Fruit fly (Drosophila melanogaster) whole organism, embryonic: Measurements from ENCODE around the gene Hsdl2.

Experiments used
- B-H1 ChIP-seq: fragments of 200-800 bp; sonication (Bioruptor generic); IDR thresholded peaks from 3 replicates; pipeline ENCODE4 v1.3.6; 2022; ENCODE audit warnings: missing biosample characterization, missing genetic modification characterization
- BEAF-32 ChIP-seq: fragments of 200-800 bp; sonication (Bioruptor generic); optimal IDR thresholded peaks from 3 replicates; lab custom pipeline; 2017; ENCODE audit warnings: missing biosample characterization, missing genetic modification characterization, mild to moderate bottlenecking, moderate library complexity, missing genetic modification reagents
- CG10274 ChIP-seq: fragments of 200-800 bp; sonication (Bioruptor generic); optimal IDR thresholded peaks from 3 replicates; lab custom pipeline; 2017; ENCODE audit warnings: missing biosample characterization, mild to moderate bottlenecking, missing genetic modification characterization
- CG11456 ChIP-seq: fragments of 200-800 bp; sonication (Bioruptor generic); IDR thresholded peaks from 3 replicates; pipeline ENCODE4 v1.3.6; 2022; ENCODE audit warnings: missing biosample characterization, missing genetic modification characterization
- CG11696 ChIP-seq: fragments of 200-800 bp; sonication (Bioruptor generic); IDR thresholded peaks from 2 replicates; pipeline ENCODE4 v1.3.6; 2022; ENCODE audit warnings: missing biosample characterization, missing genetic modification characterization
- CG13424 ChIP-seq: fragments of 200-800 bp; sonication (Bioruptor generic); optimal IDR thresholded peaks from 2 replicates; lab custom pipeline; 2019; ENCODE audit warnings: missing biosample characterization, mild to moderate bottlenecking, missing genetic modification characterization, moderate library complexity
- CG16779 ChIP-seq: fragments of 200-800 bp; sonication (Bioruptor generic); IDR thresholded peaks from 2 replicates; pipeline ENCODE4 v1.3.6; 2022; ENCODE audit warnings: missing biosample characterization, missing genetic modification characterization
- CG17186 ChIP-seq: fragments of 200-800 bp; sonication (Bioruptor generic); optimal IDR thresholded peaks from 3 replicates; lab custom pipeline; 2017; ENCODE audit warnings: missing biosample characterization, missing genetic modification reagents, missing genetic modification characterization
- CG17361 ChIP-seq: fragments of 200-800 bp; sonication (Bioruptor generic); IDR thresholded peaks from 3 replicates; pipeline ENCODE4 v1.3.6; 2022; ENCODE audit warnings: missing biosample characterization, missing genetic modification characterization
- CG17612 ChIP-seq: fragments of 200-800 bp; sonication (Bioruptor generic); IDR thresholded peaks from 2 replicates; pipeline ENCODE4 v1.3.6; 2022; ENCODE audit warnings: missing biosample characterization, missing genetic modification characterization
- CG17912 ChIP-seq: fragments of 200-800 bp; sonication (Bioruptor generic); optimal IDR thresholded peaks from 2 replicates; lab custom pipeline; 2018; ENCODE audit warnings: missing biosample characterization, mild to moderate bottlenecking, missing genetic modification characterization
- CG2116 ChIP-seq: fragments of 200-800 bp; sonication (Bioruptor generic); optimal IDR thresholded peaks from 3 replicates; lab custom pipeline; 2018; ENCODE audit warnings: missing biosample characterization, mild to moderate bottlenecking, missing genetic modification characterization
- CG2199 ChIP-seq: fragments of 200-800 bp; sonication (Bioruptor generic); IDR thresholded peaks from 3 replicates; pipeline ENCODE4 v1.3.6; 2022; ENCODE audit warnings: missing biosample characterization, missing genetic modification characterization
- CG3726 ChIP-seq: fragments of 200-800 bp; sonication (Bioruptor generic); IDR thresholded peaks from 3 replicates; pipeline ENCODE4, ENCODE4 v1.3.6; 2022; ENCODE audit warnings: missing biosample characterization, missing genetic modification characterization
- CG4360 ChIP-seq: fragments of 200-800 bp; sonication (Bioruptor generic); IDR thresholded peaks from 2 replicates; pipeline ENCODE4 v1.3.6; 2022; ENCODE audit warnings: missing biosample characterization, missing genetic modification characterization
- CG5180 ChIP-seq: fragments of 200-800 bp; sonication (Bioruptor generic); optimal IDR thresholded peaks from 3 replicates; lab custom pipeline; 2017; ENCODE audit warnings: missing biosample characterization, missing genetic modification characterization, mild to moderate bottlenecking, moderate library complexity, missing genetic modification reagents
- CG6175 ChIP-seq: fragments of 200-800 bp; sonication (Bioruptor generic); IDR thresholded peaks from 3 replicates; pipeline ENCODE4 v1.3.6; 2022; ENCODE audit warnings: missing biosample characterization, missing genetic modification characterization
- CG6654 ChIP-seq: fragments of 200-800 bp; sonication (Bioruptor generic); optimal IDR thresholded peaks from 2 replicates; lab custom pipeline; 2017; ENCODE audit warnings: missing biosample characterization, mild to moderate bottlenecking, missing genetic modification characterization
- CG6854 ChIP-seq: fragments of 200-800 bp; sonication (Bioruptor generic); optimal IDR thresholded peaks from 3 replicates; lab custom pipeline; 2017; ENCODE audit warnings: missing biosample characterization, mild to moderate bottlenecking, missing genetic modification characterization
- CG7987 ChIP-seq: fragments of 200-800 bp; sonication (Bioruptor generic); optimal IDR thresholded peaks from 2 replicates; lab custom pipeline; 2018; ENCODE audit warnings: missing biosample characterization, mild to moderate bottlenecking, missing genetic modification characterization, moderate library complexity
- CG9437 ChIP-seq: fragments of 200-800 bp; sonication (Bioruptor generic); optimal IDR thresholded peaks from 2 replicates; lab custom pipeline; 2018; ENCODE audit warnings: missing biosample characterization, mild to moderate bottlenecking, missing genetic modification characterization
- D19A ChIP-seq: fragments of 200-800 bp; optimal IDR thresholded peaks from 3 replicates; lab custom pipeline; 2019; ENCODE audit warnings: missing biosample characterization, mild to moderate bottlenecking, missing genetic modification characterization, moderate library complexity
- Dp ChIP-seq: fragments of 200-800 bp; sonication (Bioruptor generic); optimal IDR thresholded peaks from 2 replicates; lab custom pipeline; 2018; ENCODE audit warnings: missing biosample characterization, mild to moderate bottlenecking, missing genetic modification characterization, moderate library complexity
- Fer2 ChIP-seq: fragments of 200-800 bp; sonication (Bioruptor generic); optimal IDR thresholded peaks from 2 replicates; lab custom pipeline; 2018; ENCODE audit warnings: missing biosample characterization, mild to moderate bottlenecking, missing genetic modification characterization, moderate library complexity
- HLH3B ChIP-seq: fragments of 200-800 bp; sonication (Bioruptor generic); IDR thresholded peaks from 2 replicates; pipeline ENCODE4 v1.3.6; 2022; ENCODE audit warnings: missing biosample characterization, missing genetic modification characterization
- HLH4C ChIP-seq: fragments of 200-800 bp; sonication (Bioruptor generic); IDR thresholded peaks from 3 replicates; pipeline ENCODE4 v1.3.6; 2022; ENCODE audit warnings: missing biosample characterization, missing genetic modification characterization; ENCODE audit not compliant: partially characterized antibody
- Lhr ChIP-seq: fragments of 200-800 bp; sonication (Bioruptor generic); optimal IDR thresholded peaks from 3 replicates; lab custom pipeline; 2017; ENCODE audit warnings: mild to moderate bottlenecking, missing biosample characterization, missing genetic modification reagents, missing genetic modification characterization
- Mrtf ChIP-seq: fragments of 200-800 bp; sonication (Bioruptor generic); IDR thresholded peaks from 3 replicates; pipeline ENCODE4 v1.3.6; 2022; ENCODE audit warnings: missing biosample characterization, missing genetic modification characterization
- NC2β ChIP-seq: fragments of 200-800 bp; sonication (Bioruptor generic); optimal IDR thresholded peaks from 2 replicates; lab custom pipeline; 2016; ENCODE audit warnings: missing biosample characterization, missing genetic modification characterization
- Poxn ChIP-seq: fragments of 200-800 bp; sonication (Bioruptor generic); IDR thresholded peaks from 2 replicates; pipeline ENCODE4 v1.3.6; 2022; ENCODE audit warnings: missing biosample characterization, missing genetic modification characterization
- btn ChIP-seq: fragments of 200-800 bp; sonication (Bioruptor generic); optimal IDR thresholded peaks from 2 replicates; lab custom pipeline; 2016; ENCODE audit warnings: missing biosample characterization, missing genetic modification characterization
- cas ChIP-seq: fragments of 200-800 bp; sonication (Bioruptor generic); IDR thresholded peaks from 2 replicates; pipeline ENCODE4 v1.3.6; 2022; ENCODE audit warnings: missing biosample characterization, missing genetic modification characterization
- en ChIP-seq: fragments of 200-800 bp; sonication (Bioruptor generic); optimal IDR thresholded peaks from 2 replicates; lab custom pipeline; 2016; ENCODE audit warnings: missing biosample characterization, missing genetic modification characterization
- ewg ChIP-seq: fragments of 200-800 bp; sonication (Bioruptor generic); optimal IDR thresholded peaks from 3 replicates; lab custom pipeline; 2017; ENCODE audit warnings: mild to moderate bottlenecking, missing biosample characterization, missing genetic modification reagents, missing genetic modification characterization
- exex ChIP-seq: fragments of 200-800 bp; sonication (Bioruptor generic); optimal IDR thresholded peaks from 4 replicates; lab custom pipeline; 2018; ENCODE audit warnings: missing biosample characterization, mild to moderate bottlenecking, missing genetic modification characterization, moderate library complexity
- fd96Cb ChIP-seq: fragments of 200-800 bp; sonication (Bioruptor generic); optimal IDR thresholded peaks from 2 replicates; lab custom pipeline; 2018; ENCODE audit warnings: missing biosample characterization, mild to moderate bottlenecking, missing genetic modification characterization, moderate library complexity
- gsb ChIP-seq: fragments of 200-800 bp; sonication (Bioruptor generic); IDR thresholded peaks from 2 replicates; pipeline ENCODE4 v1.3.6; 2022; ENCODE audit warnings: missing biosample characterization, missing genetic modification characterization
- her ChIP-seq: fragments of 200-800 bp; sonication (Bioruptor generic); optimal IDR thresholded peaks from 2 replicates; lab custom pipeline; 2016; ENCODE audit warnings: missing biosample characterization, missing genetic modification characterization
- hkb ChIP-seq, 2 experiments: fragments of 200-800 bp in 1 of 2; fragments of >200 bp in 1 of 2; sonication (Bioruptor generic) in 1 of 2; IDR thresholded peaks in 1 of 2; optimal IDR thresholded peaks in 1 of 2; 2 replicates each; pipeline versions ENCODE4 v1.3.6 to Lab custom; 2017 to 2022; ENCODE audit warnings: missing biosample characterization in 1 of 2, missing genetic modification characterization in 1 of 2
- kah ChIP-seq: fragments of 200-800 bp; sonication (Bioruptor generic); optimal IDR thresholded peaks from 2 replicates; lab custom pipeline; 2018; ENCODE audit warnings: missing biosample characterization, mild to moderate bottlenecking, missing genetic modification characterization
- nerfin-1 ChIP-seq: fragments of 200-800 bp; sonication (Bioruptor generic); optimal IDR thresholded peaks from 3 replicates; lab custom pipeline; 2019; ENCODE audit warnings: missing biosample characterization, mild to moderate bottlenecking, missing genetic modification characterization, moderate library complexity
- nmo ChIP-seq: fragments of 200-800 bp; sonication (Bioruptor generic); optimal IDR thresholded peaks from 2 replicates; lab custom pipeline; 2018; ENCODE audit warnings: missing biosample characterization, mild to moderate bottlenecking, missing genetic modification characterization, moderate library complexity
- odd ChIP-seq: fragments of 200-800 bp; sonication (Bioruptor generic); optimal IDR thresholded peaks from 2 replicates; lab custom pipeline; 2017; ENCODE audit warnings: missing biosample characterization, mild to moderate bottlenecking, missing genetic modification characterization
- phol ChIP-seq: fragments of 200-800 bp; sonication (Bioruptor generic); optimal IDR thresholded peaks from 3 replicates; lab custom pipeline; 2018; ENCODE audit warnings: missing biosample characterization, mild to moderate bottlenecking, missing genetic modification characterization, moderate library complexity
- tio ChIP-seq: fragments of 200-800 bp; sonication (Bioruptor generic); optimal IDR thresholded peaks from 2 replicates; lab custom pipeline; 2017; ENCODE audit warnings: missing biosample characterization, missing genetic modification characterization, inconsistent platforms
- trh ChIP-seq: fragments of 200-800 bp; sonication (Bioruptor generic); optimal IDR thresholded peaks from 2 replicates; lab custom pipeline; 2016; ENCODE audit warnings: missing biosample characterization, missing genetic modification characterization
- twi ChIP-seq: fragments of 200-800 bp; optimal IDR thresholded peaks from 2 replicates; lab custom pipeline; 2019; ENCODE audit warnings: missing biosample characterization, mild to moderate bottlenecking, missing genetic modification characterization, moderate library complexity
- tx ChIP-seq: fragments of 200-800 bp; sonication (Bioruptor generic); optimal IDR thresholded peaks from 2 replicates; lab custom pipeline; 2016; ENCODE audit warnings: missing biosample characterization, missing genetic modification characterization
- zfh2 ChIP-seq: fragments of 200-800 bp; sonication (Bioruptor generic); optimal IDR thresholded peaks from 2 replicates; lab custom pipeline; 2016; ENCODE audit warnings: missing biosample characterization, missing genetic modification characterization

Hsdl2 gene

dm6 chr3R:27636010-27636584, 41.2 kb upstream of the Hsdl2 start, which contains the start of the genes CG5611 and Mtl (continued):
- TF ChIP-seq CG2116 (GFP tag; lab: Kevin White, UChicago) (peak; percentile 93), CG6854 (GFP tag; lab: Kevin White, UChicago) (peak; percentile 99), trh (GFP tag; lab: Kevin White, UChicago) (peak; percentile 100), NC2β (GFP tag; lab: Kevin White, UChicago) (peak; percentile 96), phol (tag; lab: Kevin White, UChicago) (peak; percentile 100), ewg (GFP tag; lab: Kevin White, UChicago) (peak; percentile 99), CG11456 (GFP tag; lab: Robert Waterston, UW) (peak; percentile 100), Fer2 (peak; percentile 100), tio (GFP tag; lab: Kevin White, UChicago) (peak; percentile 99), CG3726 (peak; percentile 100), nmo (GFP tag; lab: Kevin White, UChicago) (peak; percentile 100), B-H1 (GFP tag; lab: Robert Waterston, UW) (peak; percentile 100), Lhr (GFP tag; lab: Kevin White, UChicago) (peak; percentile 99), CG6654 (peak; percentile 94), Poxn (GFP tag; lab: Robert Waterston, UW) (peak; percentile 100), gsb (GFP tag; lab: Robert Waterston, UW) (peak; percentile 100), CG16779 (GFP tag; lab: Robert Waterston, UW) (peak; percentile 100), CG17186 (GFP tag; lab: Kevin White, UChicago) (peak; percentile 95), HLH3B (GFP tag; lab: Robert Waterston, UW) (peak; percentile 100), CG11696 (GFP tag; lab: Robert Waterston, UW) (peak; percentile 98), D19A (peak; percentile 98), CG17912 (GFP tag; lab: Kevin White, UChicago) (peak; percentile 99), CG5180 (GFP tag; lab: Kevin White, UChicago) (peak; percentile 94), CG17361 (GFP tag; lab: Robert Waterston, UW) (peak; percentile 100), twi (tag; lab: Kevin White, UChicago) (peak; percentile 100), zfh2 (GFP tag; lab: Kevin White, UChicago) (peak; percentile 99), tx (GFP tag; lab: Kevin White, UChicago) (peak; percentile 96), CG13424 (peak; percentile 100), HLH4C (GFP tag; lab: Robert Waterston, UW) (0 out of 3 replicates have a peak, but pooled peaks have one; percentile 10), CG17612 (GFP tag; lab: Robert Waterston, UW) (peak; percentile 100), exex (tag; lab: Kevin White, UChicago) (peak; percentile 98), CG9437 (GFP tag; lab: Kevin White, UChicago) (peak; percentile 96), fd96Cb (tag; lab: Kevin White, UChicago) (peak; percentile 100), btn (GFP tag; lab: Kevin White, UChicago) (peak; percentile 87), hkb (optimal IDR thresholded peaks at IDR 0.05; lab: Kevin White, UChicago) (peak; percentile 73), hkb (GFP tag; IDR thresholded peaks at IDR 0.05; lab: Robert Waterston, UW) (peak; percentile 100), CG7987 (GFP tag; lab: Kevin White, UChicago) (peak; percentile 98), CG6175 (peak; percentile 100), en (GFP tag; lab: Kevin White, UChicago) (peak; percentile 93), CG2199 (GFP tag; lab: Robert Waterston, UW) (peak; percentile 100), CG4360 (peak; percentile 94), BEAF-32 (GFP tag; lab: Kevin White, UChicago) (peak; percentile 50), cas (GFP tag; lab: Robert Waterston, UW) (peak; percentile 100), Mrtf (GFP tag; lab: Robert Waterston, UW) (peak; percentile 100), nerfin-1 (tag; lab: Kevin White, UChicago) (peak; percentile 99), odd (GFP tag; lab: Kevin White, UChicago) (peak; percentile 99), Dp (GFP tag; lab: Kevin White, UChicago) (peak; percentile 41), CG10274 (GFP tag; lab: Kevin White, UChicago) (peak; percentile 95), kah (GFP tag; lab: Kevin White, UChicago) (peak; percentile 98), her (GFP tag; lab: Kevin White, UChicago) (peak; percentile 83)
